Worm (Caenorhabditis elegans) whole organism, mixed stage, embryonic: ENCODE results near the gene srbc-62.

Experiments
- M03D4.4 ChIP-seq: sonication (generic microtip); optimal IDR thresholded peaks from 2 replicates; lab custom pipeline; 2017; ENCODE audit warnings: mild to moderate bottlenecking, missing genetic modification characterization, missing compliant biosample characterization
- blmp-1 ChIP-seq: fragments of 150-350 bp; optimal IDR thresholded peaks from 2 replicates; lab custom pipeline; 2014; ENCODE audit warnings: missing biosample characterization, missing genetic modification characterization
- ceh-39 ChIP-seq: fragments of 150-350 bp; optimal IDR thresholded peaks from 2 replicates; lab custom pipeline; 2014; ENCODE audit warnings: missing biosample characterization, missing genetic modification characterization
- ceh-43 ChIP-seq: fragments of 200-800 bp; sonication (Bioruptor generic); optimal IDR thresholded peaks from 2 replicates; lab custom pipeline; 2018; ENCODE audit warnings: mild to moderate bottlenecking, missing genetic modification characterization, moderate library complexity, missing compliant biosample characterization
- ceh-83 ChIP-seq: fragments of 200-800 bp; sonication (Bioruptor generic); optimal IDR thresholded peaks from 2 replicates; lab custom pipeline; 2018; ENCODE audit warnings: mild to moderate bottlenecking, missing genetic modification characterization, missing compliant biosample characterization
- ces-1 ChIP-seq: fragments of 150-350 bp; optimal IDR thresholded peaks from 2 replicates; lab custom pipeline; 2014; ENCODE audit warnings: missing biosample characterization, missing genetic modification reagents, missing genetic modification characterization
- cnd-1 ChIP-seq: fragments of 200-800 bp; sonication (Bioruptor generic); optimal IDR thresholded peaks from 2 replicates; lab custom pipeline; 2018; ENCODE audit warnings: mild to moderate bottlenecking, missing genetic modification characterization, missing compliant biosample characterization
- drap-1 ChIP-seq: fragments of 200-800 bp; sonication (Bioruptor generic); optimal IDR thresholded peaks from 3 replicates; lab custom pipeline; 2018; ENCODE audit warnings: mild to moderate bottlenecking, missing genetic modification characterization, missing compliant biosample characterization
- elt-1 ChIP-seq: sonication (generic microtip); optimal IDR thresholded peaks from 2 replicates; lab custom pipeline; 2017; ENCODE audit warnings: missing genetic modification characterization, mild to moderate bottlenecking, missing compliant biosample characterization, antibody characterized with exemption, moderate library complexity, borderline replicate concordance; ENCODE audit not compliant: insufficient read depth
- elt-3 ChIP-seq: fragments of 150-350 bp; optimal IDR thresholded peaks from 2 replicates; lab custom pipeline; 2014; ENCODE audit warnings: missing biosample characterization, missing genetic modification characterization
- flh-1 ChIP-seq: fragments of 200-800 bp; sonication (Bioruptor generic); optimal IDR thresholded peaks from 2 replicates; lab custom pipeline; 2018; ENCODE audit warnings: mild to moderate bottlenecking, missing genetic modification characterization, moderate library complexity, missing compliant biosample characterization
- hlh-1 ChIP-seq: fragments of 150-350 bp; optimal IDR thresholded peaks from 2 replicates; lab custom pipeline; 2014; ENCODE audit warnings: missing biosample characterization, missing genetic modification reagents, missing genetic modification characterization
- lin-13 ChIP-seq: fragments of 150-350 bp; optimal IDR thresholded peaks from 2 replicates; lab custom pipeline; 2014; ENCODE audit warnings: missing biosample characterization, missing genetic modification characterization
- lin-32 ChIP-seq: fragments of 200-800 bp; sonication (Bioruptor generic); optimal IDR thresholded peaks from 2 replicates; lab custom pipeline; 2018; ENCODE audit warnings: mild to moderate bottlenecking, missing genetic modification characterization, missing compliant biosample characterization
- lsy-2 ChIP-seq: fragments of 150-350 bp; optimal IDR thresholded peaks from 2 replicates; lab custom pipeline; 2014; ENCODE audit warnings: missing biosample characterization, missing genetic modification characterization
- mab-5 ChIP-seq: fragments of 150-350 bp; optimal IDR thresholded peaks from 2 replicates; lab custom pipeline; 2014; ENCODE audit warnings: missing biosample characterization, missing genetic modification characterization
- mep-1 ChIP-seq: fragments of 150-350 bp; optimal IDR thresholded peaks from 2 replicates; lab custom pipeline; 2017; ENCODE audit warnings: missing biosample characterization, missing genetic modification reagents, missing genetic modification characterization, inconsistent platforms
- mls-2 ChIP-seq: sonication (generic microtip); optimal IDR thresholded peaks from 2 replicates; lab custom pipeline; 2016; ENCODE audit warnings: mild to moderate bottlenecking, missing genetic modification characterization, moderate library complexity, missing compliant biosample characterization
- nhr-12 ChIP-seq: fragments of 150-350 bp; optimal IDR thresholded peaks from 2 replicates; lab custom pipeline; 2014; ENCODE audit warnings: missing biosample characterization, missing genetic modification characterization
- nhr-2 ChIP-seq: fragments of 150-350 bp; optimal IDR thresholded peaks from 2 replicates; lab custom pipeline; 2014; ENCODE audit warnings: missing biosample characterization, missing genetic modification characterization
- nhr-28 ChIP-seq: fragments of 150-350 bp; optimal IDR thresholded peaks from 2 replicates; lab custom pipeline; 2014; ENCODE audit warnings: missing biosample characterization, missing genetic modification characterization
- pha-4 ChIP-seq: fragments of 150-350 bp; optimal IDR thresholded peaks from 2 replicates; lab custom pipeline; 2018; ENCODE audit warnings: missing biosample characterization, missing genetic modification reagents, missing genetic modification characterization
- sem-2 ChIP-seq: fragments of 200-800 bp; sonication (Bioruptor generic); optimal IDR thresholded peaks from 2 replicates; lab custom pipeline; 2018; ENCODE audit warnings: mild to moderate bottlenecking, missing genetic modification characterization, missing compliant biosample characterization
- snpc-4 ChIP-seq: fragments of 150-350 bp; optimal IDR thresholded peaks from 2 replicates; lab custom pipeline; 2014; ENCODE audit warnings: missing biosample characterization, missing genetic modification characterization
- sptf-1 ChIP-seq: sonication (generic microtip); optimal IDR thresholded peaks from 2 replicates; lab custom pipeline; 2017; ENCODE audit warnings: mild to moderate bottlenecking, missing genetic modification characterization, moderate library complexity, missing compliant biosample characterization
- tbx-8 ChIP-seq: fragments of 200-800 bp; sonication (Bioruptor generic); optimal IDR thresholded peaks from 2 replicates; lab custom pipeline; 2018; ENCODE audit warnings: mild to moderate bottlenecking, missing genetic modification characterization, moderate library complexity, missing compliant biosample characterization
- unc-120 ChIP-seq: sonication (generic microtip); optimal IDR thresholded peaks from 2 replicates; lab custom pipeline; 2017; ENCODE audit warnings: missing genetic modification characterization, missing compliant biosample characterization; ENCODE audit not compliant: poor library complexity, severe bottlenecking
- unc-39 ChIP-seq: fragments of 150-350 bp; optimal IDR thresholded peaks from 2 replicates; lab custom pipeline; 2014; ENCODE audit warnings: missing biosample characterization, missing genetic modification characterization
- unc-62 ChIP-seq: fragments of 150-350 bp; optimal IDR thresholded peaks from 2 replicates; lab custom pipeline; 2014; ENCODE audit warnings: missing biosample characterization, missing genetic modification reagents, missing genetic modification characterization
- zip-8 ChIP-seq: fragments of 150-350 bp; optimal IDR thresholded peaks from 2 replicates; lab custom pipeline; 2014; ENCODE audit warnings: missing biosample characterization, missing genetic modification characterization
- ztf-11 ChIP-seq: fragments of 150-350 bp; optimal IDR thresholded peaks from 2 replicates; lab custom pipeline; 2014; ENCODE audit warnings: missing biosample characterization, missing genetic modification characterization

Gene srbc-62

ce11 chrV:17217690-17218089 is at the start of gene srbc-62:
Gene srbc-62, plus strand, starts transcription at chrV:17217990.
- no peak for TF ChIP-seq flh-1
- TF ChIP-seq ces-1: no peak
- no peak for TF ChIP-seq nhr-2 (tag; lab: Kevin White, UChicago)
- TF ChIP-seq nhr-28 (tag; lab: Kevin White, UChicago): no peak
- TF ChIP-seq drap-1 (GFP tag; lab: Kevin White, UChicago): no peak
- TF ChIP-seq nhr-12: no peak
- TF ChIP-seq lin-13 (tag; lab: Kevin White, UChicago): no peak
- no peak for TF ChIP-seq mls-2
- TF ChIP-seq unc-39 (tag; lab: Kevin White, UChicago): no peak
- TF ChIP-seq M03D4.4: no peak
- no peak for TF ChIP-seq lsy-2
- TF ChIP-seq blmp-1 (tag; lab: Kevin White, UChicago): no peak
- no peak for TF ChIP-seq tbx-8 (GFP tag; lab: Kevin White, UChicago)
- TF ChIP-seq ceh-39 (tag; lab: Kevin White, UChicago): no peak
- TF ChIP-seq ceh-43 (GFP tag; lab: Kevin White, UChicago): no peak
- TF ChIP-seq snpc-4 (tag; lab: Kevin White, UChicago): no peak

DNA sequence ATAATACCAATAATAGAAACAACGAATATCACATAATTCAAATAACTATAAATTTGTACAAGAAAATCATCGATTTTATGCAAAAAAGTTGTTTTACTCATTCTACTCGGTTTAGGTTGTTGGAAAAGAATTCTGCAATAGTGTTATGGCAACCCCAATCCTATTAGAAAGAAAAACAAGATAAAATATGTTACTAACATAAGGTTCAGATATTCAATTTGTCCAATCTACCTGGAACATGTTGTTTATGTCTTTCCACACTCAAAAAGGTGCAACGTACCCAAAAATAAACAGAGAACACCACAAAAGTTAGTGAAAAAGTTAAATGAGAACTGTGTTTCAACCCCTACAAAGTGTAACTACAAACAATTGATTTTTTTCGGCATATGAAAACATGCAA is 47.0 kb upstream of the srbc-62 start, which contains the start of gene srw-51:
Gene srw-51 (minus strand): TSS at position 101 of the 400 bp plus-strand sequence.
- TF ChIP-seq sptf-1: no peak
- TF ChIP-seq zip-8 (tag; lab: Kevin White, UChicago): no peak

- TF ChIP-seq mls-2 (no peak), sem-2 (GFP tag; lab: Kevin White, UChicago) (no peak), hlh-1 (no peak), lsy-2 (no peak), blmp-1 (tag; lab: Kevin White, UChicago) (no peak), ceh-43 (GFP tag; lab: Kevin White, UChicago) (no peak), M03D4.4 (no peak), ztf-11 (tag; lab: Kevin White, UChicago) (no peak), pha-4 (tag; lab: Kevin White, UChicago) (no peak)
Measured at ce11 chrV:17171551-17171950, 46.2 kb upstream of the srbc-62 start, which contains the start of gene srbc-26. Gene srbc-26, plus strand, starts transcription at chrV:17171851.

DNA sequence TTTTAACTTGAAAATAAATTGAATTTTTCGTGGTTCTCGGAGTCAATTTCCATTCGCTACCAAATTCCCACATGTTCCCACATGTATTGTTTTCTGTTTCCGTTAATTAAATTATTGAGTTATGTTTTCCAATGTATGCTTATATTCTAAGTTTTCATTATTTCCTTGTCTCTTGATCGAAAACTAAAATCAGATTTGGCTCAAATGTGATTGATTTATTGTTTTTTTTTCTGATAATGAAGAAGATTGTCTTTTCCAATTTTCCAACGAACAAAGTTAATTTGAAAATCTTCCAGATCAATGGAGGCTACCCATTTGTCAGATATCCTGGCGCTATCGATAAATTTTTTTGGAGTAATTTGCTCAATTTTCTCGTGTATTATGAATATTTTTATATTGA is 44.1 kb upstream of the srbc-62 start, which contains the start of gene srbc-25:
Gene srbc-25 (plus strand): TSS at position 301 of the 400 bp plus-strand sequence.
- no peak for TF ChIP-seq elt-1 (tag; lab: Kevin White, UChicago)
- no peak for TF ChIP-seq zip-8 (tag; lab: Kevin White, UChicago)
- TF ChIP-seq mep-1 (tag; lab: Kevin White, UChicago): no peak
- TF ChIP-seq M03D4.4: no peak
- no peak for TF ChIP-seq unc-120 (tag; lab: Kevin White, UChicago)
- TF ChIP-seq unc-39 (tag; lab: Kevin White, UChicago): no peak
- no peak for TF ChIP-seq nhr-28 (tag; lab: Kevin White, UChicago)
- TF ChIP-seq mls-2: no peak
- no peak for TF ChIP-seq ces-1
- no peak for TF ChIP-seq hlh-1
- TF ChIP-seq drap-1 (GFP tag; lab: Kevin White, UChicago): no peak

ce11 chrV:17177967-17178366 is 39.8 kb upstream of the srbc-62 start, which contains the start of gene srsx-1:
Gene srsx-1, minus strand, starts transcription at chrV:17178067.
- TF ChIP-seq unc-120 (tag; lab: Kevin White, UChicago): no peak
- TF ChIP-seq lsy-2: no peak
- no peak for TF ChIP-seq cnd-1
- no peak for TF ChIP-seq flh-1
- TF ChIP-seq nhr-28 (tag; lab: Kevin White, UChicago): no peak
- TF ChIP-seq drap-1 (GFP tag; lab: Kevin White, UChicago): no peak
- TF ChIP-seq lin-13 (tag; lab: Kevin White, UChicago): no peak

- TF ChIP-seq nhr-2 (tag; lab: Kevin White, UChicago) (no peak), nhr-28 (tag; lab: Kevin White, UChicago) (no peak), drap-1 (GFP tag; lab: Kevin White, UChicago) (no peak), nhr-12 (no peak), lin-13 (tag; lab: Kevin White, UChicago) (no peak), ceh-83 (GFP tag; lab: Kevin White, UChicago) (no peak), lin-32 (GFP tag; lab: Kevin White, UChicago) (no peak), tbx-8 (GFP tag; lab: Kevin White, UChicago) (no peak), elt-3 (tag; lab: Kevin White, UChicago) (no peak), flh-1 (no peak), unc-62 (GFP tag; lab: Kevin White, UChicago) (no peak), mab-5 (no peak)
Measured at ce11 chrV:17178457-17178856, 39.3 kb upstream of the srbc-62 start, which contains the start of gene srh-174. Gene srh-174, plus strand, starts transcription at chrV:17178757.
